Worm (Caenorhabditis elegans) whole organism, dauer: ENCODE measurements around the gene C13C4.7.

Experiments used
- unc-62 ChIP-seq: sonication (generic microtip); optimal IDR thresholded peaks from 2 replicates; lab custom pipeline; 2017; ENCODE audit warnings: missing biosample characterization, missing genetic modification reagents, missing genetic modification characterization

Gene C13C4.7

ce11 chrV:12080274-12080673 is 40.0 kb downstream of the C13C4.7 start, which contains the start of gene R07B7.9:
TSS of gene R07B7.9 (minus strand) at chrV:12080374.
- no peak for TF ChIP-seq unc-62 (GFP tag; lab: Kevin White, UChicago)

DNA sequence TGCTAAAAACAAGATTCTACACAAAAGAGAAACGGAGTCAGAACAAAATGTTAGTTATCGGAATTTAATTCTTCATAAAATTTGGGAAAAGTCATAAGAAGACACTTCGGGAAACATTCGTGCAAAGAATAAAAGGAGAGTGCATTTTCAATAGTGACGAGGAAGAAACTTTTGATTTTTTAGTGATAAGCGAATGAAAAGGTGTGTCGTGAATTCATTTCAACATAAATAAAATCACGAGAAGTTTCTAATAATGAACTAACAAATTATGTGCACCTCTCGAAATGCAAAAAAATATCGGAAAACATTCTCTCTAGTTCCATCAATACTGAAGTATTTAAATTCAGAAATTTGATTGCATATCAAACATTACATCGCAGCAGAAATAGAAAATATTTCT is 44.3 kb downstream of the C13C4.7 start:
- TF ChIP-seq unc-62 (GFP tag; lab: Kevin White, UChicago), result no peak

- no peak for TF ChIP-seq unc-62 (GFP tag; lab: Kevin White, UChicago)
Measured at ce11 chrV:12074886-12075285, 45.4 kb downstream of the C13C4.7 start, which contains the start of gene R07B7.6. TSS of gene R07B7.6 (minus strand) at chrV:12074986.

- TF ChIP-seq unc-62 (GFP tag; lab: Kevin White, UChicago), result no peak
Measured at ce11 chrV:12071483-12071882, 48.8 kb downstream of the C13C4.7 start.

DNA sequence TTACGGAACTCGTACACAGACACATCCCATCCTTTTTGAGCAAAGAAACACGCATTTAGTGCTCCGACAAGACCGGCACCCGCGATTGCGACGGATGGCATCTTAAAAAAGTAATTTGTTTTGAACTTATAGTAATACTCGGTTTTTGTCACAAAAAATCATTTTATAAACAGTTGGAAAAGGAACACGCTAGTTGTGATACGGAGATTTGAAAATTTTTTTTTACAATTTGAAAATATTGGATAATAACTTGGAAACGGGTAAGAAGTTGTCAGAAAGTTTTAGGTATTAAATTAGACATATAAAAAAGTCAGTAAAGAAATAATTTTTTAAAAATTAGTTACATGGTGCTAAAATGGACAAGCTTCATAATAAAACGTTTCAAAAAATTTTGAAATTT is 49.9 kb downstream of the C13C4.7 start, which contains the start of gene kmo-1:
Gene kmo-1 (minus strand): TSS at position 101 of the 400 bp plus-strand sequence.
- TF ChIP-seq unc-62 (GFP tag; lab: Kevin White, UChicago), result no peak
